Worm (Caenorhabditis elegans): ENCODE measurements around the gene laat-1.

laat-1 gene

ce11 chrII:255124-255523, 17.5 kb upstream of the laat-1 start:
- TF ChIP-seq ztf-23 (GFP tag; IDR thresholded peaks at IDR 0.05) (peak; percentile 87), cog-1 (tag; optimal IDR thresholded peaks at IDR 0.05) (peak; percentile 88), flt-1 (GFP tag; IDR thresholded peaks at IDR 0.05) (peak; percentile 89), ref-1 (GFP tag; conservative IDR thresholded peaks at IDR 0.05) (peak; percentile 55; the same call in 1 of the 2 replicates), T22C8.4 (GFP tag; IDR thresholded peaks at IDR 0.05) (peak; percentile 93), klf-2 (GFP tag; conservative IDR thresholded peaks at IDR 0.05) (peak; percentile 58), tab-1 (GFP tag; IDR thresholded peaks at IDR 0.05) (peak; percentile 82), ztf-29 (GFP tag; IDR thresholded peaks at IDR 0.05) (peak; percentile 84), med-1 (GFP tag; optimal IDR thresholded peaks at IDR 0.05; ENCODE audit: insufficient read depth) (peak; percentile 83)

DNA sequence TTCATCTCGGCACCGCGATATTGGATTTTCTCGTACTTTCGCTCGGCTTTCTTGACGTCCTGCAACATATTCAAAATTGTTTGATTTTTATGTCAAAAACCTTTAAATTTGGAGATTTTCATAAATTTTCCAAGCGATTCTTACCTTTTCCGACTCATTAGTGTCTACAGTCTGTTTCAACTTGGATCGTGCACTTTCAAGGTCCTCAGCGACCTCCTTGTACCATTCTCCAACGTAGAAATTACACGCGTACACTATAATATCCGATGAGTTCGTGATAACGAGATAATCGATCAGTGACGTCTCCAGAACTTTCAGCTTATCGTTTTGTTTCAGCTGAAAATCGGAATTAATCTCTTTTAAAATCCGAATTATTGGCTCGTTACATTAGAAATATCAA, 10.1 kb upstream of the laat-1 start:
- TF ChIP-seq ztf-29 (GFP tag; IDR thresholded peaks at IDR 0.05) (no peak), med-1 (GFP tag; optimal IDR thresholded peaks at IDR 0.05; ENCODE audit: insufficient read depth) (no peak)

DNA sequence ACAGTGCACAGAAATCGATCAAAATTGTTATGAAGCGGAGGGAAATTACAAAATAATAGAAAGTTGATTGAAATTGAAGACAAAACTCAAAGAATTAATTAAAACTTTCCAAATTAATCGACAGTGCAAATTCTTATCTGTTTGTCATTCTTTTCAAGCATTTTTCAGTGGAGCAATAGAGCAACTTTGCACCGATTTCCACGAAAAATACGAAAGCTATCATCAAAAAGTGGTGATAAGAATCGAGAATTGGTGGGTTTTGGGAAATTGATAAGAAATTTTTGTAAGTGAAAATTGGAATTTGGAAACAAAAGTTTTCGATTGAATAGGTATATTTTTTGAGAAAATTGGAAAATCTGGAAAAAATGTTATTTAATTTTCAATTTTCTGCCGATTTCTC, 2.4 kb upstream of the laat-1 start:
- TF ChIP-seq ztf-29 (GFP tag; IDR thresholded peaks at IDR 0.05) (no peak), ref-1 (GFP tag; conservative IDR thresholded peaks at IDR 0.05) (no peak), ztf-23 (GFP tag; IDR thresholded peaks at IDR 0.05) (no peak), T22C8.4 (GFP tag; IDR thresholded peaks at IDR 0.05) (no peak), cog-1 (tag; optimal IDR thresholded peaks at IDR 0.05) (no peak), tab-1 (GFP tag; IDR thresholded peaks at IDR 0.05) (no peak), flt-1 (GFP tag; IDR thresholded peaks at IDR 0.05) (no peak), klf-2 (GFP tag; conservative IDR thresholded peaks at IDR 0.05) (no peak), med-1 (GFP tag; optimal IDR thresholded peaks at IDR 0.05; ENCODE audit: insufficient read depth) (no peak)

ce11 chrII:232641-233040, 5.0 kb downstream of the laat-1 start, which contains the start of gene Y43H11AL.1:
TSS of gene Y43H11AL.1 (minus strand) at chrII:232741.
- TF ChIP-seq T22C8.4 (GFP tag; IDR thresholded peaks at IDR 0.05) (no peak), klf-2 (GFP tag; conservative IDR thresholded peaks at IDR 0.05) (no peak)

DNA sequence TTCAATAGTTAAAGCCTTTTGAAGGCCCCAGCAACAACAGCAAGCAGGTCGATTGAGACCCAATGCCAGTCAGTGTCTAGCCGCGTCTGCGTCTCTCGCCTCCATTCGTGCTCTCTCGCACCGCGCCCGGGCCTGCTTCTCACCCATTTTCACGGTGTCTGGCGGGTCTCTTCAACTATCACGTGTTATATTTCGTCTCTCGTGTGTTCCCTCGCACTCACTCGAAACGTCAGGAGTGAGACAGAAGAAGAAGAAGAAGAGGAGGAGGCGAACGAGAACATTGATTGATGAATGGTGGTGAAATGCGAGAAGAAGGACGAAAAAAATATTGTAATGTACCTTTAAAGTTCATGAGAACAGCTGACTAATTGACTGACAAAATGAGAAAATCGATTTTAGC, 16.4 kb downstream of the laat-1 start:
- peak; percentile 20 for TF ChIP-seq cog-1 (tag; optimal IDR thresholded peaks at IDR 0.05)
- no peak for TF ChIP-seq klf-2 (GFP tag; conservative IDR thresholded peaks at IDR 0.05)
- 0 out of 2 replicates have a peak, but pooled peaks have one; percentile 58 for TF ChIP-seq flt-1 (GFP tag; IDR thresholded peaks at IDR 0.05)
- no peak for TF ChIP-seq T22C8.4 (GFP tag; IDR thresholded peaks at IDR 0.05)
- TF ChIP-seq ztf-29 (GFP tag; IDR thresholded peaks at IDR 0.05): no peak
- TF ChIP-seq ztf-23 (GFP tag; IDR thresholded peaks at IDR 0.05): no peak
- TF ChIP-seq ref-1 (GFP tag; conservative IDR thresholded peaks at IDR 0.05): no peak
- no peak for TF ChIP-seq med-1 (GFP tag; optimal IDR thresholded peaks at IDR 0.05; ENCODE audit: insufficient read depth)
- TF ChIP-seq tab-1 (GFP tag; IDR thresholded peaks at IDR 0.05): 0 out of 2 replicates have a peak, but pooled peaks have one; percentile 24

DNA sequence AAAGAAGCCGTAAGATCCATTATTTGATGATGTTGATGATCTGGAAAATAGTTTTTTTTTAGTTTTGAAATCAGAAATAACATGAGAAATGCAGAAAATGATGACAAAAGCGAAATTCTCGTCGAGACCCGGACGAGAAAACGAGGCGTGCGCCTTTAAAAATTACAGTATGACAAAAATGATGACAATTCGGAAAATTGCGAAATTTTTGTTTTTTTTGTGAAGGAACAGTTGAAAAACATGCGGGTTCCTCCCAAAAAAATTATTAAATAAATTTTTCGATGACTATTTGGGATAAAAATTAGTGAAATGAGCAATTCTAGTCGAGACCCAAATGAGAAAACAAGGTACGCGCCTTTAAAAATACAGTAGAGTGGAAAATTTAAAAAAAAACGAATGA, 17.0 kb downstream of the laat-1 start, which contains the start of gene ubxn-3:
Gene ubxn-3 (minus strand): TSS at position 66 of the 400 bp plus-strand sequence.
- TF ChIP-seq ref-1 (GFP tag; conservative IDR thresholded peaks at IDR 0.05): no peak
- TF ChIP-seq ztf-29 (GFP tag; IDR thresholded peaks at IDR 0.05): no peak
- no peak for TF ChIP-seq T22C8.4 (GFP tag; IDR thresholded peaks at IDR 0.05)
- TF ChIP-seq flt-1 (GFP tag; IDR thresholded peaks at IDR 0.05): no peak
- TF ChIP-seq ztf-23 (GFP tag; IDR thresholded peaks at IDR 0.05): no peak
- no peak for TF ChIP-seq cog-1 (tag; optimal IDR thresholded peaks at IDR 0.05)
- TF ChIP-seq klf-2 (GFP tag; conservative IDR thresholded peaks at IDR 0.05): no peak
- TF ChIP-seq tab-1 (GFP tag; IDR thresholded peaks at IDR 0.05): no peak
- no peak for TF ChIP-seq med-1 (GFP tag; optimal IDR thresholded peaks at IDR 0.05; ENCODE audit: insufficient read depth)

DNA sequence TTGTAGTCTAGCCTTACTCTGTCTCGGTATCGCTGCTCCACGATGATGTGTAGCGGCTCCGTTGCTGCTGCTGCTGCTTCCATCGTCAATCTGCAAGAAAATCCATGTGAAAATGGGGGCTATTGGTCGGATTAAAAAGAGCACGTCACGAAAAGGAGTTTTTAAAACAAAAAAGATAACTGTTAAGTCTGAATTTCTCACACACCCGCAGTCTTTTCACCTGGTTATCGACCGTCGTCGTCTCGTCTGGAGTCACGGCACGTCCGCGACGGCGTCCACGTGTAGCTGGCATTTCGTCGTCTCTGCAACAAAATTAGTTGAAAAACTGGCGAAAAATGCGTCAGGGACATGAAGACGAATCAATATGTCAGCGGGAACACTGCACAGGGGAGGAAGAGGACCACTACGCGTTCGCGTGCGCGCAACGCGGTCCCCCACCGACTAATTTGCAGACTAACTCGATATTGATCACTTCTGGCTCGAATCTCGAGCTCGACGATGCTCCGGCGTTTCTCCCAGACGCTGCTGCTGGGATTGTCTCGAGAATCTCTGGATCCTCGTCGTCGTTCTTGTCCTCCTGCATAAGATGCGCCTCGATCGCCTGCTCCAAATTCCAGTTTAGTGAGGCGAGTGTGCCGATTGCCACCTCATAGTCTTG, 17.6 kb downstream of the laat-1 start:
- no peak for TF ChIP-seq T22C8.4 (GFP tag; IDR thresholded peaks at IDR 0.05)
- TF ChIP-seq ztf-29 (GFP tag; IDR thresholded peaks at IDR 0.05): no peak
- no peak for TF ChIP-seq flt-1 (GFP tag; IDR thresholded peaks at IDR 0.05)
- TF ChIP-seq ztf-23 (GFP tag; IDR thresholded peaks at IDR 0.05): no peak
- no peak for TF ChIP-seq tab-1 (GFP tag; IDR thresholded peaks at IDR 0.05)
- TF ChIP-seq med-1 (GFP tag; optimal IDR thresholded peaks at IDR 0.05; ENCODE audit: insufficient read depth): no peak
- TF ChIP-seq ref-1 (GFP tag; conservative IDR thresholded peaks at IDR 0.05): no peak
- TF ChIP-seq cog-1 (tag; optimal IDR thresholded peaks at IDR 0.05): no peak
- no peak for TF ChIP-seq klf-2 (GFP tag; conservative IDR thresholded peaks at IDR 0.05)

DNA sequence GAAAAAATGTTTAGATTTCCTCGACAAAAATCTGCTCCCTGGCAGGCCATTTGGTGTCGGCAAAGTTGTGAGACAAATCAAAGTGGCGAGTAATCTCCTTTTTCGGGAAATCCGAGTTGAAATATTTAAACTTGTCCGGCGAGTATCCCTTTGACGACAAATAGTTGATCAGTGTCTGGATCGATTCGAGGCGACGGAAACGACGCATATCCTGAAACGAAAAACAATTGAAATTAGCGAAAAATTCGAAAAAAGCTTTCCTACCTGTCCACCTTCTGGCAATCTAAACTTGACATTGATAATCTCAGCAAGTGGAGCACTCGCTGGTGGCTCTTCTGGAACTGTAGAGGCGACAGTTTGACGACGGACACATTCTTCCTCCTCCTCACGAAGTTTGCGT, 20.3 kb downstream of the laat-1 start:
- no peak for TF ChIP-seq ref-1 (GFP tag; conservative IDR thresholded peaks at IDR 0.05)
- TF ChIP-seq ztf-29 (GFP tag; IDR thresholded peaks at IDR 0.05): no peak
- no peak for TF ChIP-seq ztf-23 (GFP tag; IDR thresholded peaks at IDR 0.05)
- TF ChIP-seq tab-1 (GFP tag; IDR thresholded peaks at IDR 0.05): no peak
- no peak for TF ChIP-seq flt-1 (GFP tag; IDR thresholded peaks at IDR 0.05)
- no peak for TF ChIP-seq med-1 (GFP tag; optimal IDR thresholded peaks at IDR 0.05; ENCODE audit: insufficient read depth)
- no peak for TF ChIP-seq klf-2 (GFP tag; conservative IDR thresholded peaks at IDR 0.05)
- TF ChIP-seq cog-1 (tag; optimal IDR thresholded peaks at IDR 0.05): no peak
- TF ChIP-seq T22C8.4 (GFP tag; IDR thresholded peaks at IDR 0.05): no peak

ce11 chrII:216598-216997, 21.0 kb downstream of the laat-1 start, which contains the start of gene F48A11.4:
TSS of gene F48A11.4 (minus strand) at chrII:216621.
- no peak for TF ChIP-seq ztf-29 (GFP tag; IDR thresholded peaks at IDR 0.05)
- TF ChIP-seq ztf-23 (GFP tag; IDR thresholded peaks at IDR 0.05): peak; percentile 78
- peak; percentile 75 for TF ChIP-seq flt-1 (GFP tag; IDR thresholded peaks at IDR 0.05)
- no peak for TF ChIP-seq tab-1 (GFP tag; IDR thresholded peaks at IDR 0.05)
- TF ChIP-seq cog-1 (tag; optimal IDR thresholded peaks at IDR 0.05): peak; percentile 66

- no peak for TF ChIP-seq med-1 (GFP tag; optimal IDR thresholded peaks at IDR 0.05; ENCODE audit: insufficient read depth)
- TF ChIP-seq klf-2 (GFP tag; conservative IDR thresholded peaks at IDR 0.05): no peak
- no peak for TF ChIP-seq T22C8.4 (GFP tag; IDR thresholded peaks at IDR 0.05)
- no peak for TF ChIP-seq ref-1 (GFP tag; conservative IDR thresholded peaks at IDR 0.05)
- no peak for TF ChIP-seq cog-1 (tag; optimal IDR thresholded peaks at IDR 0.05)
- TF ChIP-seq flt-1 (GFP tag; IDR thresholded peaks at IDR 0.05): no peak
- no peak for TF ChIP-seq ztf-23 (GFP tag; IDR thresholded peaks at IDR 0.05)
- TF ChIP-seq ztf-29 (GFP tag; IDR thresholded peaks at IDR 0.05): no peak
- no peak for TF ChIP-seq tab-1 (GFP tag; IDR thresholded peaks at IDR 0.05)
Observed at ce11 chrII:208097-208496, 29.5 kb downstream of the laat-1 start.

Data from whole organism, midembryonic.